Worm (Caenorhabditis elegans): ENCODE measurements around the gene ceh-31.

- no peak for TF ChIP-seq elt-3 (tag; optimal IDR thresholded peaks at IDR 0.05)
- peak; percentile 20 for TF ChIP-seq lin-11 (tag; optimal IDR thresholded peaks at IDR 0.05)
- no peak for TF ChIP-seq alr-1 (tag; optimal IDR thresholded peaks at IDR 0.05)
- TF ChIP-seq unc-55 (GFP tag; optimal IDR thresholded peaks at IDR 0.05), result no peak
These were observed 32.6 kb upstream of the ceh-31 start for ce11 chrX:3102817-3103216.

Data from whole organism, L2 larva.